Worm (Caenorhabditis elegans) whole organism, L1 larva: Measurements from ENCODE around the gene ZK105.12.

Experiments used
- ces-1 ChIP-seq: fragments of 150-350 bp; optimal IDR thresholded peaks from 2 replicates; lab custom pipeline; 2014; ENCODE audit warnings: missing biosample characterization, missing genetic modification reagents, missing genetic modification characterization
- egl-27 ChIP-seq, 2 experiments: fragments of 150-350 bp in 1 of 2; sonication (generic microtip); optimal IDR thresholded peaks; 3 replicates each; lab custom pipeline; 2017 to 2018; ENCODE audit warnings: missing biosample characterization in 2 of 2, missing genetic modification characterization in 2 of 2, missing genetic modification reagents in 2 of 2
- elt-3 ChIP-seq, 6 experiments: fragments of 150-350 bp in 1 of 6; sonication (generic microtip); optimal IDR thresholded peaks; 2 replicates each; lab custom pipeline; 2017 to 2018; ENCODE audit warnings: missing biosample characterization in 6 of 6, missing genetic modification characterization in 6 of 6, inconsistent platforms in 1 of 6
- nhr-237 ChIP-seq: fragments of 150-350 bp; optimal IDR thresholded peaks from 2 replicates; lab custom pipeline; 2014; ENCODE audit warnings: missing biosample characterization, missing genetic modification characterization

DNA sequence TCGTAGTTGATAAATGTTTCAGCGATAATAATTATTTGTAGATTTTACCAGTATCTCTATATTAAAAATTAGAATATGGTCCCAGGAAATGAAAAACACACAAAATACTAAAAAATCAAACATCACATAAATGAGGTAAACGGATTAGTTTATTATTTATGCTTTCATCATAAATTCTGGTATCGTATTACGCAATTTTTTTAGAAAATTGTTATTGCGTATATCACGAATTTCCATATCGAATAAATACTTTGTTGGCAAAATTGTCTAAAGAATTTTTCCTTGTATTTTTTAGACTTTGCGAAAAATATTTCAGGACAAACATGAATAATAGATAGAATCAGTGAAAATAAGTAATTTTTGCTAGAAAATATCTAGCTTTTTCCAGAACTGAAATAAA lies 10.3 kb upstream of the ZK105.12 start:
- TF ChIP-seq ces-1 (GFP tag; lab: Kevin White, UChicago) (no peak), egl-27 (tag; optimal IDR thresholded peaks at IDR 0.05; lab: Kevin White, UChicago) (no peak), nhr-237 (tag; lab: Kevin White, UChicago) (no peak), elt-3 (tag; optimal IDR thresholded peaks at IDR 0.05; lab: Kevin White, UChicago) (no peak)
